Fruit fly (Drosophila melanogaster): Measurements from ENCODE around the gene CG10096.

Gene CG10096

dm6 chr3R:12372800-12373199, 23.0 kb downstream of the CG10096 start, which contains the start of gene GstD3:
Gene GstD3, plus strand, starts transcription at chr3R:12373068.
- TF ChIP-seq sug (tag; optimal IDR thresholded peaks at IDR 0.05) (peak; percentile 94), CG13287 (GFP tag; IDR thresholded peaks at IDR 0.05; ENCODE audit: partially characterized antibody) (no peak), CG12769 (tag; optimal IDR thresholded peaks at IDR 0.05) (peak; percentile 4), CG31365 (tag; optimal IDR thresholded peaks at IDR 0.05) (no peak), CG9727 (GFP tag; optimal IDR thresholded peaks at IDR 0.05) (no peak), CG2199 (GFP tag; IDR thresholded peaks at IDR 0.05) (0 out of 3 replicates have a peak, but pooled peaks have one; percentile 44), cg (GFP tag; optimal IDR thresholded peaks at IDR 0.05) (peak; percentile 65), nom (GFP tag; optimal IDR thresholded peaks at IDR 0.05) (peak; percentile 15), CG6272 (GFP tag; IDR thresholded peaks at IDR 0.05) (no peak), Trl (optimal IDR thresholded peaks at IDR 0.05) (peak; percentile 12 to 31), Trl (GFP tag; optimal IDR thresholded peaks at IDR 0.05) (no peak), Opbp (GFP tag; IDR thresholded peaks at IDR 0.05; ENCODE audit: partially characterized antibody) (peak; percentile 15; the same call in 1 of the 3 replicates)

dm6 chr3R:12371671-12372070, 24.1 kb downstream of the CG10096 start, which contains the start of gene GstD2:
Gene GstD2, plus strand, starts transcription at chr3R:12371971.
- no peak for TF ChIP-seq ewg (GFP tag; optimal IDR thresholded peaks at IDR 0.05)
- no peak for TF ChIP-seq CG8290 (GFP tag; optimal IDR thresholded peaks at IDR 0.05)
- TF ChIP-seq CG8290 (tag; optimal IDR thresholded peaks at IDR 0.05), result no peak
- TF ChIP-seq sim (GFP tag; IDR thresholded peaks at IDR 0.05), result no peak
- TF ChIP-seq klu (GFP tag; IDR thresholded peaks at IDR 0.05), result no peak
- TF ChIP-seq row (GFP tag; IDR thresholded peaks at IDR 0.05), result no peak
- no peak for TF ChIP-seq kay (GFP tag; optimal IDR thresholded peaks at IDR 0.05)
- TF ChIP-seq grn (GFP tag; optimal IDR thresholded peaks at IDR 0.05), result no peak
- TF ChIP-seq H15 (GFP tag; IDR thresholded peaks at IDR 0.05), result peak; percentile 30; the same call in 1 of the 3 replicates
- peak; percentile 15 for TF ChIP-seq Ets65A (GFP tag)
- TF ChIP-seq CG11696 (GFP tag; IDR thresholded peaks at IDR 0.05), result no peak
- TF ChIP-seq Doc3 (GFP tag; IDR thresholded peaks at IDR 0.05; ENCODE audit: partially characterized antibody), result no peak
- no peak for TF ChIP-seq cato (GFP tag; optimal IDR thresholded peaks at IDR 0.05; ENCODE audit: borderline replicate concordance)
- no peak for TF ChIP-seq Nf-YC (tag; optimal IDR thresholded peaks at IDR 0.05)
- peak; percentile 28 for TF ChIP-seq exex (tag; optimal IDR thresholded peaks at IDR 0.05)
- no peak for TF ChIP-seq CG13296 (GFP tag; optimal IDR thresholded peaks at IDR 0.05)
- TF ChIP-seq CG8924 (tag; optimal IDR thresholded peaks at IDR 0.05), result no peak
- TF ChIP-seq zfh1 (GFP tag; IDR thresholded peaks at IDR 0.05), result no peak
- no peak for TF ChIP-seq CG17612 (GFP tag; IDR thresholded peaks at IDR 0.05)
- no peak for TF ChIP-seq CG4424 (GFP tag; optimal IDR thresholded peaks at IDR 0.05)
- no peak for TF ChIP-seq CG15514 (GFP tag; optimal IDR thresholded peaks at IDR 0.05)
- TF ChIP-seq gem (tag; optimal IDR thresholded peaks at IDR 0.05), result no peak

- TF ChIP-seq corto (GFP tag; optimal IDR thresholded peaks at IDR 0.05), result peak; percentile 66
- 0 out of 4 replicates have a peak, but pooled peaks have one; percentile 68 for TF ChIP-seq chinmo (GFP tag; IDR thresholded peaks at IDR 0.05; ENCODE audit: partially characterized antibody)
- TF ChIP-seq BtbVII (GFP tag; optimal IDR thresholded peaks at IDR 0.05), result peak; percentile 29
- peak; percentile 92 for TF ChIP-seq sd (tag; optimal IDR thresholded peaks at IDR 0.05)
- TF ChIP-seq gro (GFP tag; optimal IDR thresholded peaks at IDR 0.05), result peak; percentile 2
- TF ChIP-seq CG12769 (tag; optimal IDR thresholded peaks at IDR 0.05), result peak; percentile 64
- TF ChIP-seq Meics (GFP tag; optimal IDR thresholded peaks at IDR 0.05), result no peak
- peak; percentile 27; the same call in 1 of the 2 replicates for TF ChIP-seq chm (GFP tag; IDR thresholded peaks at IDR 0.05)
- TF ChIP-seq Trl (optimal IDR thresholded peaks at IDR 0.05), result peak; percentile 53 to 72
- TF ChIP-seq Trl (GFP tag; optimal IDR thresholded peaks at IDR 0.05), result no peak
- TF ChIP-seq sna (GFP tag; IDR thresholded peaks at IDR 0.05; ENCODE audit: partially characterized antibody), result no peak
- TF ChIP-seq nom (GFP tag; optimal IDR thresholded peaks at IDR 0.05), result peak; percentile 59
- no peak for TF ChIP-seq disco-r (GFP tag; optimal IDR thresholded peaks at IDR 0.05)
- no peak for TF ChIP-seq CG10959 (GFP tag; IDR thresholded peaks at IDR 0.05)
- peak; percentile 66 for TF ChIP-seq CG34376 (GFP tag; optimal IDR thresholded peaks at IDR 0.05)
- TF ChIP-seq zen (tag; optimal IDR thresholded peaks at IDR 0.05), result no peak
- TF ChIP-seq CG3163 (GFP tag; optimal IDR thresholded peaks at IDR 0.05), result peak; percentile 94
- TF ChIP-seq CG13894 (tag; optimal IDR thresholded peaks at IDR 0.05), result peak; percentile 97
- peak; percentile 10; the same call in 1 of the 3 replicates for TF ChIP-seq CG34422 (GFP tag; IDR thresholded peaks at IDR 0.05)
Observed at dm6 chr3R:12370643-12370995, 25.2 kb downstream of the CG10096 start.
